Fruit fly (Drosophila melanogaster) Kc167 (cell line): Measurements from ENCODE around the gene CG6048.

Experiments used
- Sin3A ChIP-seq: fragments of >200 bp; optimal IDR thresholded peaks from 2 replicates; lab custom pipeline; 2018; ENCODE audit warnings: missing external identifiers
- h ChIP-seq: fragments of >200 bp; optimal IDR thresholded peaks from 3 replicates; lab custom pipeline; 2018; ENCODE audit warnings: missing external identifiers
- insv ChIP-seq: fragments of >200 bp; optimal IDR thresholded peaks from 3 replicates; lab custom pipeline; 2018; ENCODE audit warnings: missing external identifiers
- psq ChIP-seq: fragments of >200 bp; optimal IDR thresholded peaks from 2 replicates; lab custom pipeline; 2017; ENCODE audit warnings: missing external identifiers
- ttk ChIP-seq: sonication (Bioruptor generic); optimal IDR thresholded peaks from 2 replicates; lab custom pipeline; 2017; ENCODE audit warnings: missing external identifiers

DNA sequence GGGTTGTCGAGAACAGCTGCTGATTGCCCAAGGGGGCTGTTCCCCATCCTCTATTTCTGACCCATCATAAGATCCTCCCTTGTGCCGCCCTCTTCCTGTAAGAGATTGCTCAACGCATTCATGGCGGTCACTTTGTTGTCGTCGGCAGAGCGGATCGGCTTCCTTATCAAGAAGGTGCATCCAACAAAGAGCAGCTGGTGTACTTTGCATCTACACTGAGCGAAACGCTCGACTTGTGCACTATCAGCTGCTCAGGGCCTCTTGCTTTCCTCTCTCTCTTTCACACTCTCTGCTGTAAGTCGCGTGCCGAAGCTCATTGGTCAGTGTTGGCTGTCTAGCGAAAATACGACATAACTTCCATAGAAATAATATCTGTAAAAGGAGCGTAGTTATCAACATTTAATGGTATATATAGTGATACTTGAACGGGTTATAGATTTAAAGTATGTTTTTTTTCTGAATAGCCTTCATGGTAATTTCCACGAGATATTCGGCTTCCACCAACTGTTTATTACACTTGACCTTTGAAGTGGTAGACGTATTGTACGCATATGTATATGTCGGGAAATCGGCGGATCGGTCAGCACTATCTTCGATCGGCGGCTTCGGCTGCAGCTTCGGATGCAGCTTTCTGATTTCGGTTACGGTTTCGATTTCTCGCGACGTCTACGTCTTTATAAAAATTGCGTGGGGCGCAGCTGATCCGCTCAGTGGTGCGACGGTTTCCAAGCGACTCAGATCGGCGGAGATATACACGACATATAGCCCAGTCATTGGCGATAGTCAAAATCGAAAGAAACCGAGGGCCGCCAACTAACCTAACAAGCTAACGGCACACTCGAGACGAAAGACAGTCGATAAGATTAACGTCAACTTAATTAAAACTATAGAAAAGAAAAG is 36.0 kb downstream of the CG6048 start, which contains the start of gene CG5966:
- TF ChIP-seq psq (lab: Kevin White, UChicago) = no peak
- no peak for TF ChIP-seq insv (lab: Kevin White, UChicago)
- no peak for TF ChIP-seq ttk
- no peak for TF ChIP-seq h (lab: Kevin White, UChicago)
- TF ChIP-seq Sin3A (lab: Kevin White, UChicago) = no peak
